Fruit fly (Drosophila melanogaster) whole organism, embryonic: ENCODE data around the gene CG31752.

Source experiments
- Awh ChIP-seq: fragments of 200-800 bp; sonication (Bioruptor generic); IDR thresholded peaks from 2 replicates; pipeline ENCODE4, ENCODE4 v1.3.6; 2022; ENCODE audit warnings: missing biosample characterization, missing genetic modification characterization
- CG10366 ChIP-seq: fragments of 200-800 bp; sonication (Bioruptor generic); IDR thresholded peaks from 2 replicates; pipeline ENCODE4 v1.3.6; 2022; ENCODE audit warnings: missing biosample characterization, missing genetic modification characterization
- CG11504 ChIP-seq: fragments of 200-800 bp; sonication (Bioruptor generic); optimal IDR thresholded peaks from 3 replicates; lab custom pipeline; 2019; ENCODE audit warnings: missing biosample characterization, mild to moderate bottlenecking, missing genetic modification characterization, moderate library complexity
- CG12744 ChIP-seq: fragments of 200-800 bp; sonication (Bioruptor generic); optimal IDR thresholded peaks from 2 replicates; lab custom pipeline; 2016; ENCODE audit warnings: missing biosample characterization, missing genetic modification characterization
- CG13123 ChIP-seq: fragments of 200-800 bp; sonication (Bioruptor generic); optimal IDR thresholded peaks from 2 replicates; lab custom pipeline; 2016; ENCODE audit warnings: missing biosample characterization, missing genetic modification characterization
- CG13894 ChIP-seq: fragments of 200-800 bp; sonication (Bioruptor generic); optimal IDR thresholded peaks from 3 replicates; lab custom pipeline; 2018; ENCODE audit warnings: missing biosample characterization, mild to moderate bottlenecking, missing genetic modification characterization, moderate library complexity
- CG14050 ChIP-seq: fragments of 200-800 bp; sonication (Bioruptor generic); IDR thresholded peaks from 3 replicates; pipeline ENCODE4 v1.3.6; 2022; ENCODE audit warnings: missing biosample characterization, missing genetic modification characterization
- CG15073 ChIP-seq: fragments of 200-800 bp; sonication (Bioruptor generic); optimal IDR thresholded peaks from 2 replicates; lab custom pipeline; 2016; ENCODE audit warnings: missing biosample characterization, missing genetic modification characterization
- CG15269 ChIP-seq: fragments of 200-800 bp; sonication (Bioruptor generic); optimal IDR thresholded peaks from 2 replicates; lab custom pipeline; 2018; ENCODE audit warnings: missing biosample characterization, mild to moderate bottlenecking, missing genetic modification characterization, moderate library complexity
- CG15601 ChIP-seq: fragments of 200-800 bp; sonication (Bioruptor generic); optimal IDR thresholded peaks from 3 replicates; lab custom pipeline; 2019; ENCODE audit warnings: missing biosample characterization, mild to moderate bottlenecking, missing genetic modification characterization, moderate library complexity
- CG17361 ChIP-seq: fragments of 200-800 bp; sonication (Bioruptor generic); IDR thresholded peaks from 3 replicates; pipeline ENCODE4 v1.3.6; 2022; ENCODE audit warnings: missing biosample characterization, missing genetic modification characterization
- CG1792 ChIP-seq: fragments of 200-800 bp; sonication (Bioruptor generic); optimal IDR thresholded peaks from 2 replicates; lab custom pipeline; 2016; ENCODE audit warnings: missing biosample characterization, missing genetic modification characterization
- CG18262 ChIP-seq: fragments of 200-800 bp; optimal IDR thresholded peaks from 3 replicates; lab custom pipeline; 2019; ENCODE audit warnings: missing biosample characterization, mild to moderate bottlenecking, missing genetic modification characterization, moderate library complexity
- CG2120 ChIP-seq: fragments of 200-800 bp; sonication (Bioruptor generic); optimal IDR thresholded peaks from 3 replicates; lab custom pipeline; 2016; ENCODE audit warnings: missing biosample characterization, missing genetic modification characterization
- CG2889 ChIP-seq: fragments of 200-800 bp; sonication (Bioruptor generic); IDR thresholded peaks from 3 replicates; pipeline ENCODE4 v1.3.6; 2022; ENCODE audit warnings: missing biosample characterization, missing genetic modification characterization
- CG3065 ChIP-seq: fragments of 200-800 bp; sonication (Bioruptor generic); optimal IDR thresholded peaks from 2 replicates; lab custom pipeline; 2016; ENCODE audit warnings: missing biosample characterization, missing genetic modification characterization
- CG32532 ChIP-seq: fragments of 200-800 bp; sonication (Bioruptor generic); IDR thresholded peaks from 2 replicates; pipeline ENCODE4 v1.3.6; 2022; ENCODE audit warnings: missing biosample characterization, missing genetic modification characterization
- CG34376 ChIP-seq: fragments of 200-800 bp; sonication (Bioruptor generic); optimal IDR thresholded peaks from 2 replicates; lab custom pipeline; 2018; ENCODE audit warnings: missing biosample characterization, mild to moderate bottlenecking, missing genetic modification characterization
- CG3995 ChIP-seq: fragments of 200-800 bp; sonication (Bioruptor generic); optimal IDR thresholded peaks from 3 replicates; lab custom pipeline; 2016; ENCODE audit warnings: missing biosample characterization, missing genetic modification characterization
- CG5953 ChIP-seq: fragments of 200-800 bp; sonication (Bioruptor generic); IDR thresholded peaks from 2 replicates; pipeline ENCODE4 v1.3.6; 2022; ENCODE audit warnings: missing biosample characterization, missing genetic modification characterization
- CG6254 ChIP-seq: fragments of 200-800 bp; sonication (Bioruptor generic); optimal IDR thresholded peaks from 3 replicates; lab custom pipeline; 2017; ENCODE audit warnings: mild to moderate bottlenecking, missing biosample characterization, missing genetic modification reagents, missing genetic modification characterization
- CG7357 ChIP-seq: fragments of 200-800 bp; sonication (Bioruptor generic); IDR thresholded peaks from 3 replicates; pipeline ENCODE4 v1.3.6; 2022; ENCODE audit warnings: missing biosample characterization, missing genetic modification characterization
- CG7839 ChIP-seq: fragments of 200-800 bp; sonication (Bioruptor generic); optimal IDR thresholded peaks from 3 replicates; lab custom pipeline; 2018; ENCODE audit warnings: missing biosample characterization, mild to moderate bottlenecking, missing genetic modification characterization, moderate library complexity
- CG9932 ChIP-seq: fragments of 200-800 bp; sonication (Bioruptor generic); IDR thresholded peaks from 2 replicates; pipeline ENCODE4 v1.3.6; 2022; ENCODE audit warnings: missing biosample characterization, missing genetic modification characterization
- Camta ChIP-seq: fragments of 200-800 bp; sonication (Bioruptor generic); optimal IDR thresholded peaks from 2 replicates; lab custom pipeline; 2016; ENCODE audit warnings: missing biosample characterization, missing genetic modification characterization
- D ChIP-seq, 2 experiments: fragments of 200-800 bp in 1 of 2; fragments of >200 bp in 1 of 2; sonication (Bioruptor generic) in 1 of 2; optimal IDR thresholded peaks; 2 replicates in 1 of 2; 3 replicates in 1 of 2; lab custom pipeline; 2017; ENCODE audit warnings: mild to moderate bottlenecking in 1 of 2, missing biosample characterization in 1 of 2, missing genetic modification characterization in 1 of 2, missing genetic modification reagents in 1 of 2
- Dad ChIP-seq: fragments of 200-800 bp; sonication (Bioruptor generic); optimal IDR thresholded peaks from 3 replicates; lab custom pipeline; 2016; ENCODE audit warnings: missing biosample characterization, missing genetic modification characterization
- Dfd ChIP-seq, 2 experiments: fragments of >200 bp; optimal IDR thresholded peaks; 2 replicates each; lab custom pipeline; 2017; ENCODE audit warnings: missing biosample characterization in 2 of 2, missing genetic modification characterization in 2 of 2
- Drgx ChIP-seq: fragments of 200-800 bp; sonication (Bioruptor generic); IDR thresholded peaks from 2 replicates; pipeline ENCODE4 v1.3.6; 2022; ENCODE audit warnings: missing biosample characterization, missing genetic modification characterization
- Hr39 ChIP-seq: fragments of >200 bp; optimal IDR thresholded peaks from 2 replicates; lab custom pipeline; 2017
- Nf-YA ChIP-seq: fragments of 200-800 bp; sonication (Bioruptor generic); IDR thresholded peaks from 2 replicates; pipeline ENCODE4 v1.3.6; 2022; ENCODE audit warnings: missing biosample characterization, missing genetic modification characterization
- Nf-YB ChIP-seq: fragments of 200-800 bp; sonication (Bioruptor generic); optimal IDR thresholded peaks from 3 replicates; lab custom pipeline; 2019; ENCODE audit warnings: missing biosample characterization, mild to moderate bottlenecking, missing genetic modification characterization, moderate library complexity
- PHDP ChIP-seq: fragments of 200-800 bp; sonication (Bioruptor generic); optimal IDR thresholded peaks from 3 replicates; lab custom pipeline; 2018; ENCODE audit warnings: missing biosample characterization, mild to moderate bottlenecking, missing genetic modification characterization, moderate library complexity
- Rx ChIP-seq: fragments of 200-800 bp; sonication (Bioruptor generic); IDR thresholded peaks from 2 replicates; pipeline ENCODE4 v1.3.6; 2022; ENCODE audit warnings: missing biosample characterization, missing genetic modification characterization
- Sox100B ChIP-seq: fragments of 200-800 bp; sonication (Bioruptor generic); optimal IDR thresholded peaks from 3 replicates; lab custom pipeline; 2018; ENCODE audit warnings: missing biosample characterization, mild to moderate bottlenecking, missing genetic modification characterization
- Tbp ChIP-seq: fragments of >200 bp; optimal IDR thresholded peaks from 2 replicates; lab custom pipeline; 2018; ENCODE audit warnings: missing biosample characterization, missing genetic modification characterization
- ato ChIP-seq: fragments of 200-800 bp; sonication (Bioruptor generic); IDR thresholded peaks from 2 replicates; pipeline ENCODE4 v1.3.6; 2022; ENCODE audit warnings: missing biosample characterization, missing genetic modification characterization; ENCODE audit not compliant: partially characterized antibody
- bsh ChIP-seq, 2 experiments: fragments of 200-800 bp; sonication (Bioruptor generic); optimal IDR thresholded peaks; 2 replicates each; lab custom pipeline; 2017 to 2018; ENCODE audit warnings: mild to moderate bottlenecking in 2 of 2, missing biosample characterization in 2 of 2, missing genetic modification characterization in 2 of 2, moderate library complexity in 1 of 2
- disco-r ChIP-seq: fragments of 200-800 bp; sonication (Bioruptor generic); optimal IDR thresholded peaks from 2 replicates; lab custom pipeline; 2016; ENCODE audit warnings: missing biosample characterization, missing genetic modification characterization
- exex ChIP-seq: fragments of 200-800 bp; sonication (Bioruptor generic); optimal IDR thresholded peaks from 4 replicates; lab custom pipeline; 2018; ENCODE audit warnings: missing biosample characterization, mild to moderate bottlenecking, missing genetic modification characterization, moderate library complexity
- fd3F ChIP-seq: fragments of 200-800 bp; sonication (Bioruptor generic); optimal IDR thresholded peaks from 2 replicates; lab custom pipeline; 2018; ENCODE audit warnings: missing biosample characterization, mild to moderate bottlenecking, missing genetic modification characterization, moderate library complexity
- fd64A ChIP-seq: fragments of 200-800 bp; sonication (Bioruptor generic); optimal IDR thresholded peaks from 3 replicates; lab custom pipeline; 2018; ENCODE audit warnings: missing biosample characterization, mild to moderate bottlenecking, missing genetic modification characterization
- gfzf ChIP-seq: fragments of 200-800 bp; sonication (Bioruptor generic); optimal IDR thresholded peaks from 2 replicates; lab custom pipeline; 2016; ENCODE audit warnings: missing biosample characterization, mild to moderate bottlenecking, missing genetic modification characterization, moderate library complexity
- jigr1 ChIP-seq: fragments of 200-800 bp; sonication (Bioruptor generic); IDR thresholded peaks from 3 replicates; pipeline ENCODE4 v1.3.6; 2022; ENCODE audit warnings: missing biosample characterization, missing genetic modification characterization
- maf-S ChIP-seq: fragments of 200-800 bp; sonication (Bioruptor generic); optimal IDR thresholded peaks from 2 replicates; lab custom pipeline; 2016; ENCODE audit warnings: missing biosample characterization, missing genetic modification characterization
- prd ChIP-seq, 3 experiments: fragments of >200 bp in 2 of 3; fragments of 200-800 bp in 1 of 3; sonication (Bioruptor generic) in 1 of 3; optimal IDR thresholded peaks in 2 of 3; IDR thresholded peaks in 1 of 3; 2 replicates in 2 of 3; 3 replicates in 1 of 3; pipeline versions ENCODE4 v1.3.6 to Lab custom; 2017 to 2022; ENCODE audit warnings: missing biosample characterization in 1 of 3, missing genetic modification characterization in 1 of 3
- ro ChIP-seq: fragments of 200-800 bp; sonication (Bioruptor generic); IDR thresholded peaks from 2 replicates; pipeline ENCODE4 v1.3.6; 2022; ENCODE audit warnings: missing biosample characterization, missing genetic modification characterization
- slp2 ChIP-seq: fragments of 200-800 bp; sonication (Bioruptor generic); optimal IDR thresholded peaks from 2 replicates; lab custom pipeline; 2016; ENCODE audit warnings: missing biosample characterization, missing genetic modification characterization
- usp ChIP-seq: fragments of >200 bp; optimal IDR thresholded peaks from 2 replicates; lab custom pipeline; 2017; ENCODE audit warnings: missing biosample characterization, missing genetic modification characterization
- vvl ChIP-seq: fragments of 200-800 bp; sonication (Bioruptor generic); IDR thresholded peaks from 2 replicates; pipeline ENCODE4 v1.3.6; 2022; ENCODE audit warnings: missing biosample characterization, missing genetic modification characterization
- wdn ChIP-seq: fragments of 200-800 bp; sonication (Bioruptor generic); IDR thresholded peaks from 2 replicates; pipeline ENCODE4 v1.3.6; 2022; ENCODE audit warnings: missing biosample characterization, missing genetic modification characterization
- wor ChIP-seq: fragments of 200-800 bp; sonication (Bioruptor generic); IDR thresholded peaks from 2 replicates; pipeline ENCODE4 v1.3.6; 2022; ENCODE audit warnings: missing biosample characterization, missing genetic modification characterization

Gene CG31752

DNA sequence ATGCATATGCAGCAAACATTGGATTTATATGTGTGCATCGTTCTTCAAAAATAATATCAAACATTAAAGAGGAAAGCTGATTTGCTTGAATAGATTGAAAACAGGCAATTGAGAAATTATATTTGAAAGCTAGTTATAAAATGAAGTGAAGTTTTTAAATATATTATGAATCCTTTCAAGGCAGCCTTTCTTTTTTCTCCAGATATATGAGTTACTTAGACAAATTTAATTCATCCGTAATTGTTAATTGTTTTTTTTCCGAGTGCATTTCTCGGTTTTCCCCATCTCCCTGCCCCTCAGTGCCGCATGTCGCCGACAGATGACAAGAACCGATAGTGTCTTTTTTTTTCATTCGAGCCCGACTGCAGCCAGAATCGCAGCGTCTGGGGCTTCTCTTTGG, 30.7 kb upstream of the CG31752 start (continued):
- TF ChIP-seq CG32532 (GFP tag; lab: Robert Waterston, UW) (no peak), CG15601 (tag; lab: Kevin White, UChicago) (peak; percentile 39), prd (optimal IDR thresholded peaks at IDR 0.05; lab: Kevin White, UChicago) (no peak), prd (GFP tag; IDR thresholded peaks at IDR 0.05; lab: Robert Waterston, UW) (no peak), CG3995 (no peak), exex (tag; lab: Kevin White, UChicago) (no peak), Awh (GFP tag; lab: Robert Waterston, UW) (no peak), CG34376 (GFP tag; lab: Kevin White, UChicago) (no peak), CG7839 (tag; lab: Kevin White, UChicago) (no peak), gfzf (no peak), CG9932 (no peak), CG2889 (GFP tag; lab: Robert Waterston, UW) (no peak), Nf-YA (GFP tag; lab: Robert Waterston, UW) (no peak), CG6254 (GFP tag; lab: Kevin White, UChicago) (no peak), CG5953 (no peak), wdn (GFP tag; lab: Robert Waterston, UW) (no peak), vvl (GFP tag; lab: Robert Waterston, UW) (no peak), PHDP (tag; lab: Kevin White, UChicago) (no peak), Hr39 (lab: Kevin White, UChicago) (no peak), D (optimal IDR thresholded peaks at IDR 0.05; lab: Kevin White, UChicago) (no peak), D (GFP tag; optimal IDR thresholded peaks at IDR 0.05; lab: Kevin White, UChicago) (no peak), ro (GFP tag; lab: Robert Waterston, UW) (no peak), CG2120 (GFP tag; lab: Kevin White, UChicago) (no peak), CG14050 (GFP tag; lab: Robert Waterston, UW) (no peak), CG13894 (tag; lab: Kevin White, UChicago) (no peak), CG1792 (GFP tag; lab: Kevin White, UChicago) (no peak), slp2 (GFP tag; lab: Kevin White, UChicago) (no peak), disco-r (GFP tag; lab: Kevin White, UChicago) (no peak), wor (GFP tag; lab: Robert Waterston, UW) (no peak), ato (GFP tag; lab: Robert Waterston, UW) (no peak), CG18262 (tag; lab: Kevin White, UChicago) (peak; percentile 6), CG3065 (no peak), maf-S (no peak), CG13123 (GFP tag; lab: Kevin White, UChicago) (no peak), Dad (no peak), Nf-YB (GFP tag; lab: Kevin White, UChicago) (no peak), CG10366 (GFP tag; lab: Robert Waterston, UW) (no peak), Drgx (no peak), fd3F (no peak), usp (GFP tag; lab: Kevin White, UChicago) (no peak), CG15073 (GFP tag; lab: Kevin White, UChicago) (no peak), CG11504 (tag; lab: Kevin White, UChicago) (no peak), fd64A (GFP tag; lab: Kevin White, UChicago) (no peak), Rx (GFP tag; lab: Robert Waterston, UW) (no peak), CG7357 (GFP tag; lab: Robert Waterston, UW) (no peak), CG12744 (GFP tag; lab: Kevin White, UChicago) (no peak), CG15269 (tag; lab: Kevin White, UChicago) (no peak), Dfd (GFP tag; optimal IDR thresholded peaks at IDR 0.05; lab: Kevin White, UChicago) (no peak), bsh (GFP tag; optimal IDR thresholded peaks at IDR 0.05; lab: Kevin White, UChicago) (peak in 1 of 2 experiments; percentile 46), CG17361 (GFP tag; lab: Robert Waterston, UW) (no peak), Tbp (GFP tag; lab: Kevin White, UChicago) (no peak), Camta (peak; percentile 26), Sox100B (GFP tag; lab: Kevin White, UChicago) (no peak), jigr1 (GFP tag; lab: Robert Waterston, UW) (no peak)
